Fruit fly (Drosophila melanogaster) ovary, adult (tissue): ENCODE data around the gene tctn.

Experiments
- CG17801 ChIP-seq: fragments of 200-800 bp; optimal IDR thresholded peaks from 2 replicates; lab custom pipeline; 2019; ENCODE audit warnings: missing biosample characterization, mild to moderate bottlenecking, missing genetic modification characterization, moderate library complexity; ENCODE audit not compliant: partially characterized antibody

Gene tctn

dm6 chr2L:6130522-6131073 lies at the start of gene tctn, which contains the start of the genes B9d2 and CG9222:
tctn (minus strand) TSS chr2L:6130651.
B9d2 (minus strand) TSS chr2L:6130651.
CG9222 (plus strand) TSS chr2L:6131023.
- TF ChIP-seq CG17801 (GFP tag; lab: Kevin White, UChicago), result no peak

dm6 chr2L:6179990-6180389 lies 49.5 kb upstream of the tctn start:
- TF ChIP-seq CG17801 (GFP tag; lab: Kevin White, UChicago), result no peak

- TF ChIP-seq CG17801 (GFP tag; lab: Kevin White, UChicago), result no peak
These were observed 48.5 kb upstream of the tctn start, which contains the start of gene smal for dm6 chr2L:6178740-6179633. smal (plus strand) TSS chr2L:6179133.

dm6 chr2L:6178118-6178739 lies 47.8 kb upstream of the tctn start:
- no peak for TF ChIP-seq CG17801 (GFP tag; lab: Kevin White, UChicago)

- TF ChIP-seq CG17801 (GFP tag; lab: Kevin White, UChicago), result no peak
These were observed 46.7 kb upstream of the tctn start for dm6 chr2L:6177141-6177540.

dm6 chr2L:6176408-6176807 lies 46.0 kb upstream of the tctn start:
- TF ChIP-seq CG17801 (GFP tag; lab: Kevin White, UChicago), result no peak

- TF ChIP-seq CG17801 (GFP tag; lab: Kevin White, UChicago), result no peak
These were observed 42.5 kb upstream of the tctn start for dm6 chr2L:6172996-6173395.

dm6 chr2L:6171166-6171565 lies 40.7 kb upstream of the tctn start:
- TF ChIP-seq CG17801 (GFP tag; lab: Kevin White, UChicago), result no peak

dm6 chr2L:6169119-6169518 lies 38.7 kb upstream of the tctn start:
- no peak for TF ChIP-seq CG17801 (GFP tag; lab: Kevin White, UChicago)

- no peak for TF ChIP-seq CG17801 (GFP tag; lab: Kevin White, UChicago)
These were observed 35.2 kb upstream of the tctn start for dm6 chr2L:6165686-6166085.

- TF ChIP-seq CG17801 (GFP tag; lab: Kevin White, UChicago), result no peak
These were observed 29.6 kb upstream of the tctn start, which contains the start of gene CG13989 for dm6 chr2L:6160100-6160499. CG13989 (plus strand) TSS chr2L:6160400.

- TF ChIP-seq CG17801 (GFP tag; lab: Kevin White, UChicago), result no peak
These were observed 24.6 kb upstream of the tctn start, which contains the start of gene CG31639 for dm6 chr2L:6155041-6155440. CG31639 (minus strand) TSS chr2L:6155141.

dm6 chr2L:6151669-6152068 lies 21.2 kb upstream of the tctn start, which contains the start of gene Muc26B:
Muc26B (plus strand) TSS chr2L:6151969.
- no peak for TF ChIP-seq CG17801 (GFP tag; lab: Kevin White, UChicago)

dm6 chr2L:6139082-6139481 lies 8.6 kb upstream of the tctn start, which contains the start of gene CG13991:
CG13991 (plus strand) TSS chr2L:6139382.
- TF ChIP-seq CG17801 (GFP tag; lab: Kevin White, UChicago), result no peak

- no peak for TF ChIP-seq CG17801 (GFP tag; lab: Kevin White, UChicago)
These were observed 3.0 kb downstream of the tctn start, which contains the start of gene WDR79 for dm6 chr2L:6127478-6127877. WDR79 (minus strand) TSS chr2L:6127775.
